Fruit fly (Drosophila melanogaster) whole organism, adult: ENCODE results near the gene CheB74a.

ENCODE experiments used
- CG11617 ChIP-seq: fragments of 200-800 bp; sonication (Bioruptor generic); optimal IDR thresholded peaks from 2 replicates; lab custom pipeline; 2017; ENCODE audit warnings: mild to moderate bottlenecking, missing biosample characterization, missing genetic modification reagents, missing genetic modification characterization
- CG5204 ChIP-seq: fragments of 200-800 bp; sonication (Bioruptor generic); optimal IDR thresholded peaks from 2 replicates; lab custom pipeline; 2016; ENCODE audit warnings: missing biosample characterization, missing genetic modification characterization
- CG7101 ChIP-seq: fragments of 200-800 bp; sonication (Bioruptor generic); optimal IDR thresholded peaks from 2 replicates; lab custom pipeline; 2018; ENCODE audit warnings: missing biosample characterization, mild to moderate bottlenecking, missing genetic modification characterization, moderate library complexity
- Crg-1 ChIP-seq: fragments of 200-800 bp; sonication (Bioruptor generic); optimal IDR thresholded peaks from 2 replicates; lab custom pipeline; 2016; ENCODE audit warnings: missing biosample characterization, missing genetic modification characterization
- Hr96 ChIP-seq: fragments of 200-800 bp; sonication (Bioruptor generic); optimal IDR thresholded peaks from 2 replicates; lab custom pipeline; 2016; ENCODE audit warnings: missing biosample characterization, missing genetic modification characterization
- bab1 ChIP-seq: fragments of 200-800 bp; sonication (Bioruptor generic); optimal IDR thresholded peaks from 3 replicates; lab custom pipeline; 2019; ENCODE audit warnings: missing biosample characterization, mild to moderate bottlenecking, missing genetic modification characterization, moderate library complexity
- cic ChIP-seq: fragments of 200-800 bp; sonication (Bioruptor generic); optimal IDR thresholded peaks from 2 replicates; lab custom pipeline; 2017; ENCODE audit warnings: missing biosample characterization, mild to moderate bottlenecking, missing genetic modification characterization, moderate library complexity
- cnc ChIP-seq, 2 experiments: fragments of >200 bp; optimal IDR thresholded peaks; 2 replicates each; lab custom pipeline; 2017
- kay ChIP-seq: fragments of 200-800 bp; sonication (Bioruptor generic); peaks from one replicate; lab custom pipeline; 2016; ENCODE audit warnings: missing biosample characterization, missing genetic modification characterization, borderline replicate concordance
- ovo ChIP-seq: fragments of 200-800 bp; sonication (Bioruptor generic); optimal IDR thresholded peaks from 2 replicates; lab custom pipeline; 2016; ENCODE audit warnings: missing biosample characterization, missing genetic modification characterization
- pad ChIP-seq: fragments of 200-800 bp; sonication (Bioruptor generic); optimal IDR thresholded peaks from 3 replicates; lab custom pipeline; 2017; ENCODE audit warnings: missing biosample characterization, missing genetic modification characterization, mild to moderate bottlenecking, moderate library complexity, missing genetic modification reagents
- tj ChIP-seq: fragments of 200-800 bp; sonication (Bioruptor generic); optimal IDR thresholded peaks from 3 replicates; lab custom pipeline; 2017; ENCODE audit warnings: missing biosample characterization, mild to moderate bottlenecking, missing genetic modification characterization, moderate library complexity

- TF ChIP-seq tj (GFP tag; lab: Kevin White, UChicago): no peak
- no peak for TF ChIP-seq Hr96 (GFP tag; lab: Kevin White, UChicago)
- TF ChIP-seq CG7101 (tag; lab: Kevin White, UChicago): no peak
- no peak for TF ChIP-seq CG11617 (GFP tag; lab: Kevin White, UChicago)
- no peak for TF ChIP-seq pad (GFP tag; lab: Kevin White, UChicago)
- peak; percentile 40 for TF ChIP-seq kay (GFP tag; lab: Kevin White, UChicago)
- TF ChIP-seq bab1 (GFP tag; lab: Kevin White, UChicago): no peak
- no peak for TF ChIP-seq CG5204 (GFP tag; lab: Kevin White, UChicago)
- no peak for TF ChIP-seq Crg-1 (GFP tag; lab: Kevin White, UChicago)
- no peak for TF ChIP-seq ovo (GFP tag; lab: Kevin White, UChicago)
- peak; percentile 67 for TF ChIP-seq cic (GFP tag; lab: Kevin White, UChicago)
- no peak for TF ChIP-seq cnc (optimal IDR thresholded peaks at IDR 0.05; lab: Kevin White, UChicago)
Observed at dm6 chr3L:17754285-17754684, 34.6 kb upstream of the CheB74a start.
